Worm (Caenorhabditis elegans): ENCODE data around the gene bcc-1.

- TF ChIP-seq med-1 (GFP tag; optimal IDR thresholded peaks at IDR 0.05; ENCODE audit: insufficient read depth) (no peak), cog-1 (tag; optimal IDR thresholded peaks at IDR 0.05) (no peak), flt-1 (GFP tag; IDR thresholded peaks at IDR 0.05) (no peak), ztf-23 (GFP tag; IDR thresholded peaks at IDR 0.05) (no peak)
Measured at ce11 chrIV:11125604-11126003, 33.3 kb upstream of the bcc-1 start.
